Worm (Caenorhabditis elegans) whole organism, L3 larva: Measurements from ENCODE around the gene bath-31.

Experiments used
- R02D3.7 ChIP-seq: fragments of 150-350 bp; optimal IDR thresholded peaks from 2 replicates; lab custom pipeline; 2014; ENCODE audit warnings: missing biosample characterization, missing genetic modification characterization
- ceh-28 ChIP-seq: fragments of 150-350 bp; optimal IDR thresholded peaks from 2 replicates; lab custom pipeline; 2014; ENCODE audit warnings: missing biosample characterization, missing genetic modification reagents, missing genetic modification characterization
- elt-3 ChIP-seq, 3 experiments: fragments of 150-350 bp in 1 of 3; sonication (generic microtip) in 2 of 3; optimal IDR thresholded peaks; 2 replicates in 2 of 3; 4 replicates in 1 of 3; lab custom pipeline; 2014 to 2017; ENCODE audit warnings: missing biosample characterization in 3 of 3, missing genetic modification characterization in 3 of 3
- fkh-10 ChIP-seq: sonication (generic microtip); optimal IDR thresholded peaks from 2 replicates; lab custom pipeline; 2017; ENCODE audit warnings: missing biosample characterization, missing genetic modification reagents, missing genetic modification characterization
- nfya-1 ChIP-seq: sonication (generic microtip); optimal IDR thresholded peaks from 2 replicates; lab custom pipeline; 2017; ENCODE audit warnings: missing genetic modification characterization, mild to moderate bottlenecking, missing compliant biosample characterization, antibody characterized with exemption, moderate library complexity; ENCODE audit not compliant: insufficient read depth
- nhr-28 ChIP-seq: fragments of 150-350 bp; optimal IDR thresholded peaks from 2 replicates; lab custom pipeline; 2014; ENCODE audit warnings: missing biosample characterization, missing genetic modification characterization

The bath-31 gene

ce11 chrII:3781238-3781637, 49.5 kb downstream of the bath-31 start:
- no peak for TF ChIP-seq nhr-28 (tag; lab: Kevin White, UChicago)

ce11 chrII:3782309-3783000, 50.7 kb downstream of the bath-31 start, which contains the start of gene T24E12.2:
Gene T24E12.2, plus strand, starts transcription at chrII:3782950.
- TF ChIP-seq nhr-28 (tag; lab: Kevin White, UChicago) (no peak), nfya-1 (tag; lab: Kevin White, UChicago) (no peak), fkh-10 (GFP tag; lab: Kevin White, UChicago) (no peak), R02D3.7 (tag; lab: Kevin White, UChicago) (no peak), elt-3 (tag; optimal IDR thresholded peaks at IDR 0.05; lab: Kevin White, UChicago) (no peak), ceh-28 (tag; lab: Kevin White, UChicago) (no peak)
